Worm (Caenorhabditis elegans) whole organism, L3 larva: Measurements from ENCODE around the gene C02D5.2.

ENCODE experiments used
- nhr-237 ChIP-seq: fragments of 150-350 bp; optimal IDR thresholded peaks from 2 replicates; lab custom pipeline; 2014; ENCODE audit warnings: missing biosample characterization, missing genetic modification characterization
- ztf-11 ChIP-seq: fragments of 150-350 bp; optimal IDR thresholded peaks from 2 replicates; lab custom pipeline; 2014; ENCODE audit warnings: missing biosample characterization, missing genetic modification characterization

DNA sequence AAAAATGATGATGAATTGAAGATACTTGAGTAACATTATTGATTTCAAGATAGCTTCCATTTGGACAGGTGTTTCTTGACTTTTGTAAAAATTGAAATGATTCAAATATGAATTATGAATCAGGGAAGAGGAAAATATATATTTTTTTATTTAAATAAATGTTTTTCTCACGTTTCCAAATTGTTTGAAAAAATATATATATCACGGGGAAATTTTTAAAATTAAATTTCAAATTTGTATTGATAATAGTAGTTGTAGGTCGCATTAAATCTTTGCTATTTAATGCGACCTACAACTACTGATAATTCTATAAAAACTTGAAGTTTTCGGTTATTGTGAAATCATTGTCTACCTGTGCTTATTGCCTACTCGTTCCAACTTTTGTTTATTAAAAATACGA, 37.2 kb upstream of the C02D5.2 start, which contains the start of gene ZC21.8:
- TF ChIP-seq nhr-237 (tag; lab: Kevin White, UChicago), result no peak
- TF ChIP-seq ztf-11 (tag; lab: Kevin White, UChicago), result no peak
